Worm (Caenorhabditis elegans): Measurements from ENCODE around the gene Y116A8C.27.
"Not testable (repeated sequence)": the region's sequence is repeated elsewhere in the genome, so short reads cannot be mapped to it uniquely, and the experiment has no call there.

- TF ChIP-seq ztf-4 (tag; optimal IDR thresholded peaks at IDR 0.05); nhr-77 (tag; optimal IDR thresholded peaks at IDR 0.05); ama-1 (optimal IDR thresholded peaks at IDR 0.05); nhr-11 (tag; optimal IDR thresholded peaks at IDR 0.05); snpc-4 (tag; optimal IDR thresholded peaks at IDR 0.05); lin-13 (GFP tag; optimal IDR thresholded peaks at IDR 0.05); ZK546.5 (tag; optimal IDR thresholded peaks at IDR 0.05); sma-3 (GFP tag; optimal IDR thresholded peaks at IDR 0.05); lin-11 (tag; optimal IDR thresholded peaks at IDR 0.05); unc-39 (tag; optimal IDR thresholded peaks at IDR 0.05); sma-9 (GFP tag; optimal IDR thresholded peaks at IDR 0.05); sma-9 (tag; optimal IDR thresholded peaks at IDR 0.05); aly-2 (tag; optimal IDR thresholded peaks at IDR 0.05); ceh-82 (tag; optimal IDR thresholded peaks at IDR 0.05); mdl-1 (tag; optimal IDR thresholded peaks at IDR 0.05): not testable (repeated sequence)
Observed at ce11 chrIV:17070791-17071190, 25.3 kb downstream of the Y116A8C.27 start, which contains the start of gene Y116A8C.24.

Data from whole organism, L2 larva.